Worm (Caenorhabditis elegans): ENCODE data around the gene C17C3.9.

- TF ChIP-seq him-1 (tag; optimal IDR thresholded peaks at IDR 0.05) (no peak), W03F9.2 (tag; optimal IDR thresholded peaks at IDR 0.05) (no peak), dao-5 (tag; optimal IDR thresholded peaks at IDR 0.05) (no peak)
These were observed 31.6 kb downstream of the C17C3.9 start, which contains the start of gene fzy-1 for ce11 chrII:5500470-5500869.

Measured in whole organism, L4/young adult.